Worm (Caenorhabditis elegans) whole organism, L1 larva: ENCODE measurements around the gene srw-3.

Experiments
- ama-1 ChIP-seq: fragments of 150-350 bp; optimal IDR thresholded peaks from 2 replicates; lab custom pipeline; 2014
- ceh-82 ChIP-seq, 3 experiments: fragments of 150-350 bp in 1 of 3; sonication (generic microtip) in 2 of 3; optimal IDR thresholded peaks; 2 replicates each; lab custom pipeline; 2014 to 2017; ENCODE audit warnings: missing biosample characterization in 3 of 3, missing genetic modification characterization in 3 of 3
- ceh-88 ChIP-seq: fragments of 200-800 bp; sonication (Bioruptor generic); IDR thresholded peaks from 2 replicates; pipeline ENCODE4 v1.3.6; 2022; ENCODE audit warnings: missing genetic modification characterization, missing compliant biosample characterization
- ces-1 ChIP-seq: fragments of 150-350 bp; optimal IDR thresholded peaks from 2 replicates; lab custom pipeline; 2014; ENCODE audit warnings: missing biosample characterization, missing genetic modification reagents, missing genetic modification characterization
- efl-3 ChIP-seq: fragments of 200-800 bp; sonication (Bioruptor generic); optimal IDR thresholded peaks from 2 replicates; lab custom pipeline; 2018; ENCODE audit warnings: mild to moderate bottlenecking, missing genetic modification characterization, missing compliant biosample characterization
- lin-39 ChIP-seq: fragments of 150-350 bp; optimal IDR thresholded peaks from 2 replicates; lab custom pipeline; 2014; ENCODE audit warnings: missing biosample characterization, missing genetic modification reagents, missing genetic modification characterization
- pag-3 ChIP-seq: sonication (generic microtip); optimal IDR thresholded peaks from 2 replicates; lab custom pipeline; 2017; ENCODE audit warnings: missing genetic modification characterization, mild to moderate bottlenecking, missing compliant biosample characterization, antibody characterized with exemption, borderline replicate concordance; ENCODE audit not compliant: insufficient read depth
- sox-4 ChIP-seq: sonication (generic microtip); optimal IDR thresholded peaks from 2 replicates; lab custom pipeline; 2016; ENCODE audit warnings: missing genetic modification characterization, missing compliant biosample characterization
- unc-62 ChIP-seq: fragments of 150-350 bp; optimal IDR thresholded peaks from 2 replicates; lab custom pipeline; 2014; ENCODE audit warnings: missing biosample characterization, missing genetic modification reagents, missing genetic modification characterization
- xbp-1 ChIP-seq: sonication (generic microtip); optimal IDR thresholded peaks from 2 replicates; lab custom pipeline; 2016; ENCODE audit warnings: missing genetic modification characterization, missing compliant biosample characterization
- zag-1 ChIP-seq: fragments of 150-350 bp; optimal IDR thresholded peaks from 2 replicates; lab custom pipeline; 2014; ENCODE audit warnings: missing biosample characterization, missing genetic modification characterization
- ztf-11 ChIP-seq, 2 experiments: sonication (generic microtip); optimal IDR thresholded peaks; 2 replicates each; lab custom pipeline; 2016 to 2017; ENCODE audit warnings: missing genetic modification characterization in 2 of 2, missing biosample characterization in 1 of 2, missing compliant biosample characterization in 1 of 2

DNA sequence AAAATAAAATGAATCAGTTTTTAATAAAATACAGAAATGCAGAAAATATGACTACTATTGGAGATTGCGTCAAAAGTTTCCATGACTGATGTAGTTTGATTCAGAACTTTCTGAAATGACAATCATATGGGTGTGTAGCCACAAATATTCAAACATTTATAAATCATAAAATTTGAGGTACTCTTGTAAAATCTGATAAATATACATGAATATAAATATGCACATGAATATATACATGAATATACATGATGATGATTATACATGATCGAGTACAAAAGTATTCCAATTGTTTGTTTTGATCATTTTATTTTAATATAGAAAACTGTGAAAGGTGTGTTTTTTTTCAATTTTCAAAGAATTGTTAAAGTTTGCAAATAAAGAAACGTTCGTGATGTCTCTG, 49.1 kb downstream of the srw-3 start, which contains the start of gene T05B11.4:
- TF ChIP-seq ces-1 (GFP tag; lab: Kevin White, UChicago) (no peak), ztf-11 (tag; optimal IDR thresholded peaks at IDR 0.05; lab: Kevin White, UChicago) (no peak), efl-3 (GFP tag; lab: Kevin White, UChicago) (no peak), lin-39 (tag; lab: Kevin White, UChicago) (no peak), ama-1 (no peak), unc-62 (GFP tag; lab: Kevin White, UChicago) (no peak), ceh-82 (tag; optimal IDR thresholded peaks at IDR 0.05; lab: Kevin White, UChicago) (no peak), ceh-88 (no peak), sox-4 (tag; lab: Kevin White, UChicago) (no peak), pag-3 (tag; lab: Kevin White, UChicago) (no peak), xbp-1 (no peak), zag-1 (tag; lab: Kevin White, UChicago) (no peak)
